Worm (Caenorhabditis elegans) whole organism, midembryonic: ENCODE results near the gene msp-32.

Experiments
- flt-1 ChIP-seq: fragments of 200-800 bp; sonication (Bioruptor generic); IDR thresholded peaks from 2 replicates; pipeline ENCODE4 v1.3.6; 2022; ENCODE audit warnings: missing genetic modification characterization, missing compliant biosample characterization
- klf-2 ChIP-seq: fragments of 200-800 bp; sonication (Bioruptor generic); conservative IDR thresholded peaks from 2 replicates; pipeline ENCODE4 v1.3.6; 2022; ENCODE audit warnings: missing genetic modification reagents, missing genetic modification characterization, missing compliant biosample characterization
- ref-1 ChIP-seq: fragments of 200-800 bp; sonication (Bioruptor generic); conservative IDR thresholded peaks from 2 replicates; pipeline ENCODE4 v1.3.6; 2022; ENCODE audit warnings: missing genetic modification reagents, missing genetic modification characterization, missing compliant biosample characterization

DNA sequence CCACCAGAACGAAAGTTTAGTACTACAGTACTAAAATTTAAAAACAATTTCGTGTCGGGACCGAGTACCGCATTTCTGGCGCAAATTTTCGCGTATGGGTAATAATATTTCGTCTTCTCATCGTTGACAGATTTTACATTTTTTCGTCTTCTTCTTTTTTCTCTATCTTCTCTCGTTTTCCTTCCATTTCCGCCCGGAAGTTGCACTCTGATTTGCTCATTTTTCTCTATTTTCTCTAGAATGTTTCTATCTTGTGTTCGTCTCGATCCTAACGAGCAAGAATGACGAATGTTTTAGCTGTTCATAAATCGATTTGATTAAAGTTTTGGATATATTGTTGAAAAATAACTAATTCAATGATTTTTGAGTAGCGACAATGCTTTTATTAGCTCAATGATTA lies 43.1 kb upstream of the msp-32 start:
- TF ChIP-seq flt-1 (GFP tag; lab: Robert Waterston, UW) (no peak), klf-2 (GFP tag; lab: Robert Waterston, UW) (no peak), ref-1 (no peak)
